Fruit fly (Drosophila melanogaster) whole organism, embryonic: Measurements from ENCODE around the gene Uggt.

Experiments used
- CG10267 ChIP-seq: fragments of 200-800 bp; sonication (Bioruptor generic); optimal IDR thresholded peaks from 2 replicates; lab custom pipeline; 2018; ENCODE audit warnings: missing biosample characterization, mild to moderate bottlenecking, missing genetic modification characterization, moderate library complexity
- CG12391 ChIP-seq: fragments of 200-800 bp; sonication (Bioruptor generic); optimal IDR thresholded peaks from 3 replicates; lab custom pipeline; 2018; ENCODE audit warnings: missing biosample characterization, mild to moderate bottlenecking, missing genetic modification characterization, moderate library complexity
- CG12659 ChIP-seq: fragments of 200-800 bp; sonication (Bioruptor generic); optimal IDR thresholded peaks from 3 replicates; lab custom pipeline; 2017; ENCODE audit warnings: mild to moderate bottlenecking, missing biosample characterization, missing genetic modification reagents, missing genetic modification characterization
- CG16863 ChIP-seq: fragments of 200-800 bp; sonication (Bioruptor generic); optimal IDR thresholded peaks from 3 replicates; lab custom pipeline; 2016; ENCODE audit warnings: missing biosample characterization, missing genetic modification characterization
- CG17359 ChIP-seq: fragments of 200-800 bp; sonication (Bioruptor generic); optimal IDR thresholded peaks from 3 replicates; lab custom pipeline; 2018; ENCODE audit warnings: missing biosample characterization, mild to moderate bottlenecking, missing genetic modification characterization, moderate library complexity
- CG17802 ChIP-seq: fragments of 200-800 bp; sonication (Bioruptor generic); optimal IDR thresholded peaks from 2 replicates; lab custom pipeline; 2018; ENCODE audit warnings: missing biosample characterization, mild to moderate bottlenecking, missing genetic modification characterization, moderate library complexity
- CG18262 ChIP-seq: fragments of 200-800 bp; optimal IDR thresholded peaks from 3 replicates; lab custom pipeline; 2019; ENCODE audit warnings: missing biosample characterization, mild to moderate bottlenecking, missing genetic modification characterization, moderate library complexity
- CG2116 ChIP-seq: fragments of 200-800 bp; sonication (Bioruptor generic); optimal IDR thresholded peaks from 3 replicates; lab custom pipeline; 2018; ENCODE audit warnings: missing biosample characterization, mild to moderate bottlenecking, missing genetic modification characterization
- CG2129 ChIP-seq: fragments of 200-800 bp; sonication (Bioruptor generic); IDR thresholded peaks from 2 replicates; pipeline ENCODE4 v1.3.6; 2022; ENCODE audit warnings: missing biosample characterization, missing genetic modification characterization; ENCODE audit not compliant: partially characterized antibody
- CG30403 ChIP-seq: fragments of 200-800 bp; sonication (Bioruptor generic); optimal IDR thresholded peaks from 3 replicates; lab custom pipeline; 2016; ENCODE audit warnings: missing biosample characterization, missing genetic modification characterization
- CG3281 ChIP-seq: fragments of 200-800 bp; sonication (Bioruptor generic); optimal IDR thresholded peaks from 3 replicates; lab custom pipeline; 2017; ENCODE audit warnings: missing biosample characterization, mild to moderate bottlenecking, missing genetic modification characterization
- CG34224 ChIP-seq: fragments of 200-800 bp; sonication (Bioruptor generic); IDR thresholded peaks from 3 replicates; pipeline ENCODE4 v1.3.6; 2022; ENCODE audit warnings: missing biosample characterization, missing genetic modification characterization; ENCODE audit not compliant: partially characterized antibody
- CG42726 ChIP-seq: fragments of 200-800 bp; sonication (Bioruptor generic); IDR thresholded peaks from 2 replicates; pipeline ENCODE4 v1.3.6; 2022; ENCODE audit warnings: missing biosample characterization, missing genetic modification characterization; ENCODE audit not compliant: partially characterized antibody
- CG4617 ChIP-seq: fragments of 200-800 bp; sonication (Bioruptor generic); optimal IDR thresholded peaks from 3 replicates; lab custom pipeline; 2016; ENCODE audit warnings: missing biosample characterization, missing genetic modification characterization, borderline replicate concordance
- CG6654 ChIP-seq: fragments of 200-800 bp; sonication (Bioruptor generic); optimal IDR thresholded peaks from 2 replicates; lab custom pipeline; 2017; ENCODE audit warnings: missing biosample characterization, mild to moderate bottlenecking, missing genetic modification characterization
- CG7987 ChIP-seq: fragments of 200-800 bp; sonication (Bioruptor generic); optimal IDR thresholded peaks from 2 replicates; lab custom pipeline; 2018; ENCODE audit warnings: missing biosample characterization, mild to moderate bottlenecking, missing genetic modification characterization, moderate library complexity
- CG8765 ChIP-seq: fragments of 200-800 bp; sonication (Bioruptor generic); IDR thresholded peaks from 2 replicates; pipeline ENCODE4 v1.3.6; 2022; ENCODE audit warnings: missing biosample characterization, missing genetic modification characterization
- CHES-1-like ChIP-seq: fragments of 200-800 bp; sonication (Bioruptor generic); optimal IDR thresholded peaks from 2 replicates; lab custom pipeline; 2016; ENCODE audit warnings: missing biosample characterization, missing genetic modification characterization
- Doc3 ChIP-seq: fragments of 200-800 bp; sonication (Bioruptor generic); IDR thresholded peaks from 3 replicates; pipeline ENCODE4 v1.3.6; 2022; ENCODE audit warnings: missing biosample characterization, missing genetic modification characterization; ENCODE audit not compliant: partially characterized antibody
- Hr3 ChIP-seq: fragments of 200-800 bp; sonication (Bioruptor generic); optimal IDR thresholded peaks from 3 replicates; lab custom pipeline; 2016; ENCODE audit warnings: missing biosample characterization, missing genetic modification characterization
- Hsf ChIP-seq: fragments of 200-800 bp; sonication (Bioruptor generic); optimal IDR thresholded peaks from 3 replicates; lab custom pipeline; 2016; ENCODE audit warnings: missing biosample characterization, missing genetic modification characterization
- NFAT ChIP-seq: fragments of 200-800 bp; sonication (Bioruptor generic); IDR thresholded peaks from 2 replicates; pipeline ENCODE4 v1.3.6; 2022; ENCODE audit warnings: missing biosample characterization, missing genetic modification characterization
- Neu2 ChIP-seq: fragments of 200-800 bp; sonication (Bioruptor generic); optimal IDR thresholded peaks from 3 replicates; lab custom pipeline; 2016; ENCODE audit warnings: missing biosample characterization, missing genetic modification characterization, borderline replicate concordance
- Rfx ChIP-seq: fragments of 200-800 bp; sonication (Bioruptor generic); IDR thresholded peaks from 2 replicates; pipeline ENCODE4 v1.3.6; 2022; ENCODE audit warnings: missing biosample characterization, missing genetic modification characterization
- Sin3A ChIP-seq: fragments of >200 bp; optimal IDR thresholded peaks from 2 replicates; lab custom pipeline; 2018
- Sox100B ChIP-seq: fragments of 200-800 bp; sonication (Bioruptor generic); optimal IDR thresholded peaks from 3 replicates; lab custom pipeline; 2018; ENCODE audit warnings: missing biosample characterization, mild to moderate bottlenecking, missing genetic modification characterization
- Sry-δ ChIP-seq: fragments of 200-800 bp; sonication (Bioruptor generic); optimal IDR thresholded peaks from 2 replicates; lab custom pipeline; 2016; ENCODE audit warnings: missing biosample characterization, missing genetic modification characterization
- Tbp ChIP-seq: fragments of >200 bp; optimal IDR thresholded peaks from 2 replicates; lab custom pipeline; 2018; ENCODE audit warnings: missing biosample characterization, missing genetic modification characterization
- Usf ChIP-seq: fragments of 200-800 bp; sonication (Bioruptor generic); optimal IDR thresholded peaks from 2 replicates; lab custom pipeline; 2017; ENCODE audit warnings: missing genotype, missing biosample characterization, missing genetic modification characterization
- dpn ChIP-seq, 2 experiments: fragments of 200-800 bp; sonication (Bioruptor generic); optimal IDR thresholded peaks; 3 replicates each; lab custom pipeline; 2016; ENCODE audit warnings: missing biosample characterization in 2 of 2, missing genetic modification characterization in 2 of 2
- hbn ChIP-seq: fragments of 200-800 bp; sonication (Bioruptor generic); IDR thresholded peaks from 2 replicates; pipeline ENCODE4 v1.3.6; 2022; ENCODE audit warnings: missing biosample characterization, missing genetic modification characterization; ENCODE audit not compliant: partially characterized antibody
- hkb ChIP-seq, 2 experiments: fragments of 200-800 bp in 1 of 2; fragments of >200 bp in 1 of 2; sonication (Bioruptor generic) in 1 of 2; IDR thresholded peaks in 1 of 2; optimal IDR thresholded peaks in 1 of 2; 2 replicates each; pipeline versions ENCODE4 v1.3.6 to Lab custom; 2017 to 2022; ENCODE audit warnings: missing biosample characterization in 1 of 2, missing genetic modification characterization in 1 of 2
- inv ChIP-seq: fragments of 200-800 bp; sonication (Bioruptor generic); IDR thresholded peaks from 2 replicates; pipeline ENCODE4 v1.3.6; 2022; ENCODE audit warnings: missing biosample characterization, missing genetic modification characterization; ENCODE audit not compliant: partially characterized antibody
- lmd ChIP-seq: fragments of 200-800 bp; sonication (Bioruptor generic); IDR thresholded peaks from 2 replicates; pipeline ENCODE4 v1.3.6; 2022; ENCODE audit warnings: missing biosample characterization, missing genetic modification characterization
- mam ChIP-seq: fragments of 200-800 bp; sonication (Bioruptor generic); optimal IDR thresholded peaks from 3 replicates; lab custom pipeline; 2016; ENCODE audit warnings: missing biosample characterization, missing genetic modification characterization
- nerfin-1 ChIP-seq: fragments of 200-800 bp; sonication (Bioruptor generic); optimal IDR thresholded peaks from 3 replicates; lab custom pipeline; 2019; ENCODE audit warnings: missing biosample characterization, mild to moderate bottlenecking, missing genetic modification characterization, moderate library complexity
- pzg ChIP-seq: fragments of 200-800 bp; sonication (Bioruptor generic); optimal IDR thresholded peaks from 3 replicates; lab custom pipeline; 2018; ENCODE audit warnings: missing biosample characterization, mild to moderate bottlenecking, missing genetic modification characterization, moderate library complexity
- scrt ChIP-seq: fragments of 200-800 bp; sonication (Bioruptor generic); optimal IDR thresholded peaks from 2 replicates; lab custom pipeline; 2018; ENCODE audit warnings: missing biosample characterization, mild to moderate bottlenecking, missing genetic modification characterization, moderate library complexity
- slou ChIP-seq: fragments of 200-800 bp; sonication (Bioruptor generic); optimal IDR thresholded peaks from 3 replicates; lab custom pipeline; 2016; ENCODE audit warnings: missing biosample characterization, missing genetic modification characterization
- sna ChIP-seq: fragments of 200-800 bp; sonication (Bioruptor generic); IDR thresholded peaks from 2 replicates; pipeline ENCODE4 v1.3.6; 2022; ENCODE audit warnings: missing biosample characterization, missing genetic modification characterization; ENCODE audit not compliant: partially characterized antibody
- trem ChIP-seq: fragments of 200-800 bp; optimal IDR thresholded peaks from 3 replicates; lab custom pipeline; 2019; ENCODE audit warnings: missing biosample characterization, mild to moderate bottlenecking, missing genetic modification characterization, moderate library complexity
- usp ChIP-seq: fragments of >200 bp; optimal IDR thresholded peaks from 2 replicates; lab custom pipeline; 2017; ENCODE audit warnings: missing biosample characterization, missing genetic modification characterization
- wek ChIP-seq: fragments of 200-800 bp; sonication (Bioruptor generic); optimal IDR thresholded peaks from 3 replicates; lab custom pipeline; 2018; ENCODE audit warnings: missing biosample characterization, mild to moderate bottlenecking, missing genetic modification characterization, moderate library complexity

The Uggt gene

DNA sequence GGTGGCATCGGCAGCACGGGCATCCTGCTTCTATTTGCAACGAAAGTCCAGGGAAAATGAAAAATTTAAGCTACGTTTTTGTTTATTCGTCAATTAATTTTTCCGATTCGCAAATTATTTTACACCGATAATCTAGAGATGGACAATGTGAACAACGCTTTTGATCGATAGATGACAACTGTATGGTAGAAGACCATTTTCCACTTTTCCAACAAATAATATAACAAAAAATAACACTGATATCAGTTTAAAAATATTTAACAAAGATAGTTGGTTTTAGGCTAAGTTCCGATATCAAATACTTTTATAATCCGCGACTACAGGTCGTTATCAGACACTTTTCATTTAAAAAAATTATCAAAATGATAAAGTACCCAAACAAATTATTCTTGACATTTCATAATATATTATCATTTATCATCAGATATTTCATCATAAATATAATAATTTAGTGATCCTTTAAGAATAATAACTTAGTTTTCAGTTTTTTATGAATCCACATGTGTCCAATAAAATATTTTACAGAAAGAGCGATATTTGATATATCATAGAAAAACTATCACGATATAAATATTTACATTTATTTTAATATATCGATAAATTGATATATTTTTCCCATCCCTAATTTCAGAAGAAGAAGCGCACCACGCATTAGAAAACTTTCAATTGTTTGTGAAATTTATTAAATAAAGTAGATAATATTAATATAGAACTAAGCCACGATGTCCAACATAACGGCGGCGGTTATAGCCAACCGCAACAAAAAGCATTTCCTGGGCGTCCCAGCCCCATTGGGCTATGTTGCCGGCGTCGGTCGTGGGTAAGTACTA lies 32.4 kb downstream of the Uggt start, which contains the start of the genes CSN1b and Prp6 (continued):
- TF ChIP-seq CG12659 (GFP tag; lab: Kevin White, UChicago) (peak; percentile 52), Neu2 (no peak), CG17802 (tag; lab: Kevin White, UChicago) (no peak), hbn (GFP tag; lab: Robert Waterston, UW) (peak; percentile 31), wek (GFP tag; lab: Kevin White, UChicago) (no peak), pzg (GFP tag; lab: Kevin White, UChicago) (peak; percentile 13), CG8765 (GFP tag; lab: Robert Waterston, UW) (no peak), dpn (GFP tag; optimal IDR thresholded peaks at IDR 0.05; lab: Kevin White, UChicago) (no peak), CG34224 (peak; percentile 42), nerfin-1 (tag; lab: Kevin White, UChicago) (no peak), CG7987 (GFP tag; lab: Kevin White, UChicago) (no peak), sna (peak; percentile 28; the same call in 1 of the 2 replicates), Tbp (no peak), Sry-δ (GFP tag; lab: Kevin White, UChicago) (peak; percentile 75), CG17359 (tag; lab: Kevin White, UChicago) (no peak), Sin3A (lab: Kevin White, UChicago) (no peak), CG2129 (GFP tag; lab: Robert Waterston, UW) (peak; percentile 48; the same call in 1 of the 2 replicates), CG4617 (GFP tag; lab: Kevin White, UChicago) (peak; percentile 16), inv (GFP tag; lab: Robert Waterston, UW) (peak; percentile 42; the same call in 1 of the 2 replicates), CHES-1-like (GFP tag; lab: Kevin White, UChicago) (no peak), slou (GFP tag; lab: Kevin White, UChicago) (no peak), CG16863 (GFP tag; lab: Kevin White, UChicago) (no peak), Doc3 (peak; percentile 52; the same call in 2 of the 3 replicates), CG6654 (GFP tag; lab: Kevin White, UChicago) (no peak), Rfx (peak; percentile 38; the same call in 1 of the 2 replicates), CG18262 (tag; lab: Kevin White, UChicago) (no peak), Usf (GFP tag; lab: Kevin White, UChicago) (no peak), Sox100B (GFP tag; lab: Kevin White, UChicago) (no peak), CG42726 (GFP tag; lab: Robert Waterston, UW) (0 out of 2 replicates have a peak, but pooled peaks have one; percentile 41), NFAT (GFP tag; lab: Robert Waterston, UW) (no peak), Hr3 (GFP tag; lab: Kevin White, UChicago) (peak; percentile 15), lmd (GFP tag; lab: Robert Waterston, UW) (no peak), usp (GFP tag; lab: Kevin White, UChicago) (no peak), CG30403 (peak; percentile 37), CG3281 (GFP tag; lab: Kevin White, UChicago) (no peak), trem (peak; percentile 32), CG12391 (tag; lab: Kevin White, UChicago) (peak; percentile 41), CG2116 (GFP tag; lab: Kevin White, UChicago) (peak; percentile 52), mam (GFP tag; lab: Kevin White, UChicago) (peak; percentile 12), hkb (optimal IDR thresholded peaks at IDR 0.05; lab: Kevin White, UChicago) (no peak), hkb (GFP tag; IDR thresholded peaks at IDR 0.05; lab: Robert Waterston, UW) (no peak), scrt (GFP tag; lab: Kevin White, UChicago) (no peak), Hsf (GFP tag; lab: Kevin White, UChicago) (peak; percentile 5), CG10267 (tag; lab: Kevin White, UChicago) (peak; percentile 27)
- TF ChIP-seq, all 482 proteins: peak for 54
